Fruit fly (Drosophila melanogaster) whole organism, embryonic: ENCODE results near the gene Uba4.

ENCODE experiments used
- CG11723 ChIP-seq: fragments of 200-800 bp; sonication (Bioruptor generic); optimal IDR thresholded peaks from 2 replicates; lab custom pipeline; 2017; ENCODE audit warnings: missing biosample characterization, mild to moderate bottlenecking, missing genetic modification characterization
- CG4282 ChIP-seq: fragments of 200-800 bp; sonication (Bioruptor generic); optimal IDR thresholded peaks from 2 replicates; lab custom pipeline; 2016; ENCODE audit warnings: missing biosample characterization, missing genetic modification characterization
- CG7271 ChIP-seq: fragments of 200-800 bp; sonication (Bioruptor generic); optimal IDR thresholded peaks from 2 replicates; lab custom pipeline; 2018; ENCODE audit warnings: missing biosample characterization, mild to moderate bottlenecking, missing genetic modification characterization, moderate library complexity
- CG9609 ChIP-seq: fragments of 200-800 bp; sonication (Bioruptor generic); optimal IDR thresholded peaks from 3 replicates; lab custom pipeline; 2016; ENCODE audit warnings: missing biosample characterization, missing genetic modification characterization
- Gug ChIP-seq: fragments of 200-800 bp; sonication (Bioruptor generic); IDR thresholded peaks from 4 replicates; pipeline ENCODE4 v1.3.6; 2022; ENCODE audit warnings: missing biosample characterization, missing genetic modification characterization
- hbn ChIP-seq: fragments of 200-800 bp; sonication (Bioruptor generic); IDR thresholded peaks from 2 replicates; pipeline ENCODE4 v1.3.6; 2022; ENCODE audit warnings: missing biosample characterization, missing genetic modification characterization; ENCODE audit not compliant: partially characterized antibody
- ind ChIP-seq: fragments of 200-800 bp; sonication (Bioruptor generic); optimal IDR thresholded peaks from 3 replicates; lab custom pipeline; 2016; ENCODE audit warnings: missing biosample characterization, missing genetic modification characterization
- prd ChIP-seq, 3 experiments: fragments of >200 bp in 2 of 3; fragments of 200-800 bp in 1 of 3; sonication (Bioruptor generic) in 1 of 3; optimal IDR thresholded peaks in 2 of 3; IDR thresholded peaks in 1 of 3; 2 replicates in 2 of 3; 3 replicates in 1 of 3; pipeline versions ENCODE4 v1.3.6 to Lab custom; 2017 to 2022; ENCODE audit warnings: missing biosample characterization in 1 of 3, missing genetic modification characterization in 1 of 3
- sc ChIP-seq, 3 experiments: fragments of >200 bp in 2 of 3; fragments of 200-800 bp in 1 of 3; sonication (Bioruptor generic) in 1 of 3; optimal IDR thresholded peaks; 2 replicates in 2 of 3; 3 replicates in 1 of 3; lab custom pipeline; 2017; ENCODE audit warnings: mild to moderate bottlenecking in 1 of 3, missing biosample characterization in 1 of 3, missing genetic modification characterization in 1 of 3, missing genetic modification reagents in 1 of 3
- schlank ChIP-seq: fragments of 200-800 bp; sonication (Bioruptor generic); optimal IDR thresholded peaks from 2 replicates; lab custom pipeline; 2018; ENCODE audit warnings: missing biosample characterization, mild to moderate bottlenecking, missing genetic modification characterization
- seq ChIP-seq: fragments of 200-800 bp; sonication (Bioruptor generic); IDR thresholded peaks from 2 replicates; pipeline ENCODE4 v1.3.6; 2022; ENCODE audit warnings: missing biosample characterization, missing genetic modification characterization
- sug ChIP-seq: fragments of 200-800 bp; optimal IDR thresholded peaks from 2 replicates; lab custom pipeline; 2019; ENCODE audit warnings: missing biosample characterization, mild to moderate bottlenecking, missing genetic modification characterization, moderate library complexity

DNA sequence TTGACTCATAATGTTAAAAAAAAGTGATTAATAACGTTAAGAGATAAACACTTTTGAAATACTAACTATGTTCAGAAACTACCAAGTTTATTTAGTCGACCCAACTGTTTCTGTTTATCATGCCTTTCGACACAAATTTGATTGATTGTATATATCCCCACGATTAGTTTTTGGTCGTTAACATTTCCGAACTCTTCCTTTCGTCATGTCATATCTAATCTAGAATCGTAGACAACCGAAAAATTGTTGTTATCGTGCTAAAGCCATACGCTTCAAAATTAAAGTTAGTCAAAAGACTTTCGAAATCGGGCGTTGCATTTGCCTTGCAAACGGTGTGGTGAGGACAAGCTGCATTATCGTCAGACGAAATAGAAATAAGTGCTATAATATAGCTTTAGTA is 13.0 kb downstream of the Uba4 start:
- TF ChIP-seq sc (optimal IDR thresholded peaks at IDR 0.05; lab: Kevin White, UChicago) (no peak), sc (GFP tag; optimal IDR thresholded peaks at IDR 0.05; lab: Kevin White, UChicago) (no peak), CG4282 (GFP tag; lab: Kevin White, UChicago) (no peak), prd (optimal IDR thresholded peaks at IDR 0.05; lab: Kevin White, UChicago) (no peak), prd (GFP tag; IDR thresholded peaks at IDR 0.05; lab: Robert Waterston, UW) (no peak), schlank (tag; lab: Kevin White, UChicago) (no peak), seq (GFP tag; lab: Robert Waterston, UW) (no peak), CG7271 (tag; lab: Kevin White, UChicago) (no peak), CG9609 (GFP tag; lab: Kevin White, UChicago) (no peak), Gug (GFP tag; lab: Robert Waterston, UW) (no peak), hbn (GFP tag; lab: Robert Waterston, UW) (no peak), CG11723 (GFP tag; lab: Kevin White, UChicago) (no peak), ind (no peak), sug (tag; lab: Kevin White, UChicago) (no peak)
